Fruit fly (Drosophila melanogaster) S2 (cell line): ENCODE results near the gene CG16964.
"Not testable (repeated sequence)": the region's sequence is repeated elsewhere in the genome, so short reads cannot be mapped to it uniquely, and the experiment has no call there.

Source experiments
- CG8478 ChIP-seq: fragments of >200 bp; optimal IDR thresholded peaks from 2 replicates; lab custom pipeline; 2018
- CTCF ChIP-seq, 2 experiments: fragments of >200 bp; optimal IDR thresholded peaks; 2 replicates each; lab custom pipeline; 2018

- TF ChIP-seq CG8478 (lab: Kevin White, UChicago); CTCF (optimal IDR thresholded peaks at IDR 0.05; lab: Kevin White, UChicago): not testable (repeated sequence)
These were observed 44.9 kb downstream of the CG16964 start, which contains the start of gene Ada1-2 for dm6 chr2L:11992602-11993001.
